Worm (Caenorhabditis elegans): Measurements from ENCODE around the gene lbp-2.

DNA sequence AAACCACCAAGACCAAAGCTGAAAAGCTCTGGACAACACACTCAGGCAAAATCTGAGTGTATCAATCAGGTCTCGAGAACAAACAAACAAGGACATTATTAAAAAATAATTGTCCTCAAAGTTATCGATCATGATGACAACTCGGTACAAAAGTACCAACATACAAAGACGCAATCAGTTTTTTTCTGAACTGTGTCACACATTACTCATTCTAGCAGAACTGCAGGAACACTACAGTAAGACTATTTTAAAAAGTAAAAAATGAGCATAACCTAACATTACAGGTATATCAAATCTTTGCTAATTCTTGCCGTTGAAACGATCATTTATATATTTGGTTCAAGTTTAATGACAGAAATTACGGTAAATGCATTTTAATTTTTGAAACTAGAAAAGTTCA is 35.8 kb downstream of the lbp-2 start, which contains the start of gene K09C4.2:
- TF ChIP-seq egrh-3 (GFP tag; IDR thresholded peaks at IDR 0.05) (no peak), him-1 (tag; optimal IDR thresholded peaks at IDR 0.05) (no peak), lag-1 (GFP tag; IDR thresholded peaks at IDR 0.05) (no peak), efl-1 (GFP tag; optimal IDR thresholded peaks at IDR 0.05) (no peak), ceh-27 (GFP tag; optimal IDR thresholded peaks at IDR 0.05) (no peak), ama-1 (optimal IDR thresholded peaks at IDR 0.05) (no peak), ama-1 (GFP tag; optimal IDR thresholded peaks at IDR 0.05) (no peak), ceh-79 (tag; optimal IDR thresholded peaks at IDR 0.05) (no peak), D2030.7 (GFP tag; IDR thresholded peaks at IDR 0.05) (no peak), ets-4 (GFP tag; optimal IDR thresholded peaks at IDR 0.05) (no peak), let-526 (GFP tag; IDR thresholded peaks at IDR 0.05) (no peak)
